Worm (Caenorhabditis elegans): ENCODE measurements around the gene F19B10.10.

Gene F19B10.10

DNA sequence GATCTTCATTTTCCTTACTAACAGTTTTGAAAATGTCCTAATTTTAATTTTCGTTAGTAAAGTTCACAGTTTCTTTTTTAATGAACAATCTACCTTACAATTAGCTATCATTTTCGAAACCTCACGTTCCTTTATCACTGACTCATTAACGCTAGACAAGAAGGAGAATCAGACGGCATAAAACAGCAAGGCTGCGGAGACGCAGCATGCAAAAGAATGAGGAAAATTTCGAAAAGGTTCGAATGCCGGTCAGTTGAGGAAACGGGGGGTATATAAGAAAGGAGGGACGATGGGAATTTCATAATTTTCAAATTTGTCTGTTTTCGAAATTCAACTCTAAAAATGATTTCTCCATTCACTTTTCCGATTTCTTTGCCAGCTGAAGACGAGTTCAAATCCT lies 19.3 kb downstream of the F19B10.10 start, which contains the start of gene F19B10.13:
Gene F19B10.13 (plus strand): TSS at position 343 of the 400 bp plus-strand sequence.
- TF ChIP-seq elt-2 (tag; optimal IDR thresholded peaks at IDR 0.05) (peak; percentile 12), sox-2 (GFP tag; IDR thresholded peaks at IDR 0.05) (no peak)

DNA sequence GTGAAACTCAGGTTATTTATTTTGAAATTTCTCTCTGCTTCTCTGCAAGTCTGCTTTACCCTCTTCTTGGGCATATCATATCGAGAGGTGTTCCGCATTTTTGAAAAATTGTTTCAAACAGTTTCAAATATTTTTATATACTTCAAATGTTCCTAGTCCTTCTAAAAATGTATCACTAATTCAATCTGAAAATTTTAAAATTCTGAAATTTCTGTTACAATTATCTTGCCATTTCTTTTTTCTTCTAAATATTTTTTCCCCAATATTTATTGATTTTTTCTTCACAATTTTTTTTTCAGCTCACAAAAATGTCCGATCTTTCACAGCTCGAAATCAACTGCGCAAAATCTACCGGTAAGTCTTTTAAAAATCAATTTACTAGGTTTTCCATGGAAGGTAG lies 21.4 kb downstream of the F19B10.10 start, which contains the start of gene F19B10.4:
Gene F19B10.4 (plus strand): TSS at position 301 of the 400 bp plus-strand sequence.
- TF ChIP-seq F13H6.1 (tag; optimal IDR thresholded peaks at IDR 0.05) (no peak), nhr-232 (tag; optimal IDR thresholded peaks at IDR 0.05) (no peak), ceh-31 (tag; optimal IDR thresholded peaks at IDR 0.05) (no peak), pros-1 (tag; optimal IDR thresholded peaks at IDR 0.05) (no peak), ceh-2 (tag; optimal IDR thresholded peaks at IDR 0.05) (no peak), tbx-7 (tag; optimal IDR thresholded peaks at IDR 0.05) (no peak), unc-55 (GFP tag; optimal IDR thresholded peaks at IDR 0.05) (no peak), nfya-1 (tag; optimal IDR thresholded peaks at IDR 0.05) (no peak), unc-3 (GFP tag; conservative IDR thresholded peaks at IDR 0.05) (no peak), unc-3 (tag; optimal IDR thresholded peaks at IDR 0.05) (no peak), eyg-1 (tag; optimal IDR thresholded peaks at IDR 0.05) (no peak), unc-86 (tag; optimal IDR thresholded peaks at IDR 0.05) (no peak), pha-2 (tag; optimal IDR thresholded peaks at IDR 0.05) (no peak), ceh-22 (tag; optimal IDR thresholded peaks at IDR 0.05) (no peak), dmd-4 (tag; optimal IDR thresholded peaks at IDR 0.05; ENCODE audit: borderline replicate concordance) (no peak), ceh-24 (tag; optimal IDR thresholded peaks at IDR 0.05) (no peak), odd-2 (tag; optimal IDR thresholded peaks at IDR 0.05) (no peak)

DNA sequence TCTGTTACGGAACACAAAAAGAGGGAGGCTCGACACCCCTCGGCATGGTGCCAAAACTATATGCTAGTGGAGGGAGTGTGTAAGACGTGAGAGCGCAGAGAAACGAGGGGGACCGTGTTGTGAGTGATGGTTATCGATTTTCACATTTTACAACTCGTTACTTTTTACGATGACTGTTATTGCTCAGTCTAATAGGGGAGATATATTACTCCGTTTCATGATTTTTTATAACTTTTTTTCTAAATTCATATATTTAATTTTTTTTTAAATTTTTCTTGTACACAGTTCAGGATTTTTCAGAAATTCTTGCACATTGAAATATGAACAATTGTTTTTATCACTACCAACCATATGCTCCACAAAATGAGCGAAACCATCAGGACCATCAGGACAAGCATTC lies 25.8 kb downstream of the F19B10.10 start, which contains the start of gene F19B10.5:
Gene F19B10.5 (plus strand): TSS at position 301 of the 400 bp plus-strand sequence.
- no peak for TF ChIP-seq hlh-6 (tag; optimal IDR thresholded peaks at IDR 0.05)
- no peak for TF ChIP-seq syd-9 (tag; optimal IDR thresholded peaks at IDR 0.05)
- TF ChIP-seq sdc-2 (tag; optimal IDR thresholded peaks at IDR 0.05) = no peak
- TF ChIP-seq pax-1 (tag; optimal IDR thresholded peaks at IDR 0.05) = no peak
- no peak for TF ChIP-seq tbx-7 (tag; optimal IDR thresholded peaks at IDR 0.05)
- no peak for TF ChIP-seq rnt-1 (tag; optimal IDR thresholded peaks at IDR 0.05)
- TF ChIP-seq lim-6 (tag; optimal IDR thresholded peaks at IDR 0.05) = no peak
- no peak for TF ChIP-seq dve-1 (tag; optimal IDR thresholded peaks at IDR 0.05)
- TF ChIP-seq ets-4 (tag; optimal IDR thresholded peaks at IDR 0.05) = no peak
- TF ChIP-seq ceh-34 (tag; optimal IDR thresholded peaks at IDR 0.05) = no peak
- TF ChIP-seq ztf-16 (tag; optimal IDR thresholded peaks at IDR 0.05) = no peak
- TF ChIP-seq eyg-1 (tag; optimal IDR thresholded peaks at IDR 0.05) = no peak
- TF ChIP-seq T23F11.4 (GFP tag; optimal IDR thresholded peaks at IDR 0.05) = no peak
- TF ChIP-seq hlh-13 (GFP tag; optimal IDR thresholded peaks at IDR 0.05) = no peak

DNA sequence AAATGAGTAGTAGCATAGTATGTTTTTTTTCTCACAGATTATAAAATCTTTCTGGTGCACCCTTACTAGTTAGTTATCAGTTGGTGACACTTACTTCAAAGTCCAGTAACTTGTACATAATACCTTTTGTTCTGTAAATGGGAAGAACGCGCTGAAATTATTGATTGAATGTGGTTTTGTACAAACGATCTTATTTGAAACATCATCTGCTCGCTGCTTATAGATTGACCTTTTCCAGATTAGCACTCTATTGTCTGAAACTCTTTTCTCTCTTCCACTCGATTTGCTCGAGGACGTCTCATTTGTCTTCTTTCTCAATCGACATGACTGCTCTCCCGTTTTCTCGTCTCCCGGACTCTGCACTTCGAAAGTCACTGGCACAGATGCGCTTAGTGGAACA lies 34.1 kb downstream of the F19B10.10 start, which contains the start of gene fbxb-33:
Gene fbxb-33 (plus strand): TSS at position 301 of the 400 bp plus-strand sequence.
- TF ChIP-seq C38D4.7 (GFP tag; optimal IDR thresholded peaks at IDR 0.05) (no peak), nhr-11 (tag; optimal IDR thresholded peaks at IDR 0.05) (no peak), ceh-6 (GFP tag; optimal IDR thresholded peaks at IDR 0.05) (no peak), che-1 (tag; optimal IDR thresholded peaks at IDR 0.05) (no peak), dve-1 (tag; optimal IDR thresholded peaks at IDR 0.05) (no peak), ceh-30 (tag; optimal IDR thresholded peaks at IDR 0.05) (no peak), unc-42 (tag; optimal IDR thresholded peaks at IDR 0.05) (no peak), ceh-2 (tag; optimal IDR thresholded peaks at IDR 0.05) (no peak), dmd-4 (tag; optimal IDR thresholded peaks at IDR 0.05; ENCODE audit: borderline replicate concordance) (no peak), unc-3 (GFP tag; conservative IDR thresholded peaks at IDR 0.05) (no peak), unc-3 (tag; optimal IDR thresholded peaks at IDR 0.05) (no peak), sdc-2 (tag; optimal IDR thresholded peaks at IDR 0.05) (no peak), pqm-1 (tag; optimal IDR thresholded peaks at IDR 0.05) (no peak), sox-2 (GFP tag; IDR thresholded peaks at IDR 0.05) (no peak), sox-4 (tag; optimal IDR thresholded peaks at IDR 0.05) (no peak), unc-86 (tag; optimal IDR thresholded peaks at IDR 0.05) (no peak), nhr-232 (tag; optimal IDR thresholded peaks at IDR 0.05) (no peak), pha-4 (tag; optimal IDR thresholded peaks at IDR 0.05) (no peak), tbx-2 (tag; optimal IDR thresholded peaks at IDR 0.05) (no peak), fkh-10 (GFP tag; optimal IDR thresholded peaks at IDR 0.05) (no peak), ceh-14 (tag; optimal IDR thresholded peaks at IDR 0.05) (no peak)

Data from whole organism, late embryonic.